Worm (Caenorhabditis elegans) whole organism, late embryonic: Measurements from ENCODE around the gene pals-20.

ENCODE experiments used
- F13H6.1 ChIP-seq: sonication (generic microtip); optimal IDR thresholded peaks from 2 replicates; lab custom pipeline; 2016; ENCODE audit warnings: missing genetic modification characterization, missing compliant biosample characterization
- K09A11.1 ChIP-seq: sonication (generic microtip); optimal IDR thresholded peaks from 2 replicates; lab custom pipeline; 2017; ENCODE audit warnings: antibody characterized with exemption, mild to moderate bottlenecking, missing genetic modification characterization, missing compliant biosample characterization; ENCODE audit not compliant: insufficient read depth
- T23F11.4 ChIP-seq: fragments of 200-800 bp; sonication (Bioruptor generic); optimal IDR thresholded peaks from 2 replicates; lab custom pipeline; 2018; ENCODE audit warnings: mild to moderate bottlenecking, missing genetic modification characterization, missing compliant biosample characterization
- Y22D7AL.16 ChIP-seq: sonication (generic microtip); optimal IDR thresholded peaks from 2 replicates; lab custom pipeline; 2016; ENCODE audit warnings: missing genetic modification characterization, missing compliant biosample characterization
- ahr-1 ChIP-seq: sonication (generic microtip); optimal IDR thresholded peaks from 2 replicates; lab custom pipeline; 2016; ENCODE audit warnings: missing genetic modification characterization, missing compliant biosample characterization
- ceh-18 ChIP-seq: sonication (generic microtip); optimal IDR thresholded peaks from 2 replicates; lab custom pipeline; 2016; ENCODE audit warnings: missing genetic modification characterization, missing compliant biosample characterization
- ceh-19 ChIP-seq: fragments of 200-800 bp; sonication (Bioruptor generic); optimal IDR thresholded peaks from 2 replicates; lab custom pipeline; 2018; ENCODE audit warnings: mild to moderate bottlenecking, missing genetic modification characterization, missing compliant biosample characterization
- ceh-2 ChIP-seq: sonication (generic microtip); optimal IDR thresholded peaks from 2 replicates; lab custom pipeline; 2016; ENCODE audit warnings: missing genotype, missing genetic modification characterization, missing compliant biosample characterization
- ceh-24 ChIP-seq: sonication (generic microtip); optimal IDR thresholded peaks from 2 replicates; lab custom pipeline; 2016; ENCODE audit warnings: mild to moderate bottlenecking, missing genetic modification characterization, missing compliant biosample characterization
- ceh-30 ChIP-seq: fragments of 150-350 bp; optimal IDR thresholded peaks from 2 replicates; lab custom pipeline; 2014; ENCODE audit warnings: missing biosample characterization, missing genetic modification characterization
- ceh-48 ChIP-seq: sonication (generic microtip); optimal IDR thresholded peaks from 2 replicates; lab custom pipeline; 2016; ENCODE audit warnings: missing genetic modification characterization, inconsistent platforms, missing compliant biosample characterization
- ceh-9 ChIP-seq: sonication (generic microtip); optimal IDR thresholded peaks from 2 replicates; lab custom pipeline; 2016; ENCODE audit warnings: mild to moderate bottlenecking, missing genetic modification characterization, inconsistent platforms, missing compliant biosample characterization
- che-1 ChIP-seq: sonication (generic microtip); optimal IDR thresholded peaks from 2 replicates; lab custom pipeline; 2016; ENCODE audit warnings: mild to moderate bottlenecking, missing genetic modification characterization, missing compliant biosample characterization
- dmd-4 ChIP-seq: sonication (generic microtip); optimal IDR thresholded peaks from 2 replicates; lab custom pipeline; 2016; ENCODE audit warnings: borderline replicate concordance, missing genetic modification characterization, missing compliant biosample characterization
- dve-1 ChIP-seq: sonication (generic microtip); optimal IDR thresholded peaks from 2 replicates; lab custom pipeline; 2017; ENCODE audit warnings: antibody characterized with exemption, mild to moderate bottlenecking, missing genetic modification characterization, missing compliant biosample characterization
- ets-4 ChIP-seq: sonication (generic microtip); optimal IDR thresholded peaks from 2 replicates; lab custom pipeline; 2016; ENCODE audit warnings: missing genetic modification characterization, missing compliant biosample characterization
- eyg-1 ChIP-seq: sonication (generic microtip); optimal IDR thresholded peaks from 2 replicates; lab custom pipeline; 2016; ENCODE audit warnings: missing genotype, missing genetic modification characterization, missing compliant biosample characterization
- fax-1 ChIP-seq: sonication (generic microtip); optimal IDR thresholded peaks from 2 replicates; lab custom pipeline; 2016; ENCODE audit warnings: missing genotype, missing genetic modification characterization, missing compliant biosample characterization
- gmeb-2 ChIP-seq: sonication (generic microtip); optimal IDR thresholded peaks from 2 replicates; lab custom pipeline; 2016; ENCODE audit warnings: missing genetic modification characterization, inconsistent platforms, missing compliant biosample characterization
- hlh-6 ChIP-seq: sonication (generic microtip); optimal IDR thresholded peaks from 2 replicates; lab custom pipeline; 2016; ENCODE audit warnings: missing genotype, missing genetic modification characterization, missing compliant biosample characterization
- hlh-8 ChIP-seq: sonication (generic microtip); optimal IDR thresholded peaks from 2 replicates; lab custom pipeline; 2016; ENCODE audit warnings: missing genotype, missing genetic modification characterization, missing compliant biosample characterization
- lin-11 ChIP-seq: fragments of 200-800 bp; sonication (Bioruptor generic); optimal IDR thresholded peaks from 2 replicates; lab custom pipeline; 2018; ENCODE audit warnings: mild to moderate bottlenecking, missing genetic modification characterization, missing compliant biosample characterization
- madf-2 ChIP-seq: sonication (generic microtip); optimal IDR thresholded peaks from 2 replicates; lab custom pipeline; 2017; ENCODE audit warnings: missing genetic modification characterization, missing compliant biosample characterization
- nfya-1 ChIP-seq: sonication (generic microtip); optimal IDR thresholded peaks from 2 replicates; lab custom pipeline; 2017; ENCODE audit warnings: missing genetic modification characterization, mild to moderate bottlenecking, missing compliant biosample characterization, antibody characterized with exemption, moderate library complexity
- nhr-232 ChIP-seq: sonication (generic microtip); optimal IDR thresholded peaks from 2 replicates; lab custom pipeline; 2016; ENCODE audit warnings: missing genetic modification characterization, missing compliant biosample characterization
- pag-3 ChIP-seq: sonication (generic microtip); optimal IDR thresholded peaks from 2 replicates; lab custom pipeline; 2016; ENCODE audit warnings: missing compliant biosample characterization, missing genetic modification characterization, borderline replicate concordance
- pat-9 ChIP-seq: fragments of 200-800 bp; sonication (Bioruptor generic); optimal IDR thresholded peaks from 2 replicates; lab custom pipeline; 2018; ENCODE audit warnings: mild to moderate bottlenecking, missing genetic modification characterization, moderate library complexity, missing compliant biosample characterization
- pha-4 ChIP-seq: fragments of 150-350 bp; optimal IDR thresholded peaks from 2 replicates; lab custom pipeline; 2018; ENCODE audit warnings: missing biosample characterization, missing genetic modification reagents, missing genetic modification characterization
- sdc-2 ChIP-seq: sonication (generic microtip); optimal IDR thresholded peaks from 2 replicates; lab custom pipeline; 2016; ENCODE audit warnings: missing genotype, missing genetic modification characterization, missing compliant biosample characterization
- sox-4 ChIP-seq: sonication (generic microtip); optimal IDR thresholded peaks from 2 replicates; lab custom pipeline; 2017; ENCODE audit warnings: mild to moderate bottlenecking, missing genetic modification characterization, inconsistent platforms, missing compliant biosample characterization
- syd-9 ChIP-seq: sonication (generic microtip); optimal IDR thresholded peaks from 2 replicates; lab custom pipeline; 2016; ENCODE audit warnings: mild to moderate bottlenecking, missing genetic modification characterization, moderate library complexity, missing compliant biosample characterization
- ttx-3 ChIP-seq: sonication (generic microtip); optimal IDR thresholded peaks from 2 replicates; lab custom pipeline; 2016; ENCODE audit warnings: missing genetic modification reagents, missing genetic modification characterization, missing compliant biosample characterization
- unc-3 ChIP-seq, 2 experiments: fragments of 200-800 bp in 1 of 2; sonication (Bioruptor generic) in 1 of 2; sonication (generic microtip) in 1 of 2; conservative IDR thresholded peaks in 1 of 2; optimal IDR thresholded peaks in 1 of 2; 2 replicates each; pipeline versions ENCODE4 v1.3.6 to Lab custom; 2016 to 2022; ENCODE audit warnings: missing compliant biosample characterization in 2 of 2, missing genetic modification characterization in 2 of 2, missing genetic modification reagents in 1 of 2
- unc-42 ChIP-seq: sonication (generic microtip); optimal IDR thresholded peaks from 2 replicates; lab custom pipeline; 2016; ENCODE audit warnings: missing genotype, missing genetic modification characterization, missing compliant biosample characterization
- zip-5 ChIP-seq: sonication (generic microtip); optimal IDR thresholded peaks from 2 replicates; lab custom pipeline; 2016; ENCODE audit warnings: missing genetic modification characterization, missing compliant biosample characterization

pals-20 gene

ce11 chrIII:1418709-1419108, 30.6 kb upstream of the pals-20 start (continued):
- TF ChIP-seq eyg-1 (tag; lab: Kevin White, UChicago) (no peak), syd-9 (tag; lab: Kevin White, UChicago) (peak; percentile 18), ttx-3 (tag; lab: Kevin White, UChicago) (no peak), lin-11 (tag; lab: Kevin White, UChicago) (no peak), ahr-1 (tag; lab: Kevin White, UChicago) (no peak), ceh-9 (tag; lab: Kevin White, UChicago) (no peak), zip-5 (tag; lab: Kevin White, UChicago) (no peak), pha-4 (tag; lab: Kevin White, UChicago) (no peak), fax-1 (tag; lab: Kevin White, UChicago) (no peak), T23F11.4 (GFP tag; lab: Kevin White, UChicago) (no peak), K09A11.1 (tag; lab: Kevin White, UChicago) (no peak), gmeb-2 (no peak), ceh-48 (tag; lab: Kevin White, UChicago) (peak; percentile 64), ceh-30 (tag; lab: Kevin White, UChicago) (no peak), sox-4 (tag; lab: Kevin White, UChicago) (no peak)

ce11 chrIII:1417090-1417489, 29.0 kb upstream of the pals-20 start, which contains the start of gene elc-1:
elc-1 (minus strand) TSS chrIII:1417190.
- no peak for TF ChIP-seq nhr-232
- TF ChIP-seq Y22D7AL.16, result no peak
- TF ChIP-seq ceh-19 (GFP tag; lab: Kevin White, UChicago), result no peak
- TF ChIP-seq ceh-2 (tag; lab: Kevin White, UChicago), result no peak
- no peak for TF ChIP-seq sox-4 (tag; lab: Kevin White, UChicago)
- TF ChIP-seq T23F11.4 (GFP tag; lab: Kevin White, UChicago), result no peak
- no peak for TF ChIP-seq pat-9
- no peak for TF ChIP-seq ets-4 (tag; lab: Kevin White, UChicago)
- TF ChIP-seq dmd-4 (tag; lab: Kevin White, UChicago), result no peak
- no peak for TF ChIP-seq unc-3 (GFP tag; conservative IDR thresholded peaks at IDR 0.05; lab: Robert Waterston, UW)
- TF ChIP-seq unc-3 (tag; optimal IDR thresholded peaks at IDR 0.05; lab: Kevin White, UChicago), result no peak
- no peak for TF ChIP-seq che-1 (tag; lab: Kevin White, UChicago)
- no peak for TF ChIP-seq unc-42
- no peak for TF ChIP-seq madf-2 (tag; lab: Kevin White, UChicago)
- TF ChIP-seq dve-1, result no peak

ce11 chrIII:1416571-1416970, 28.4 kb upstream of the pals-20 start:
- TF ChIP-seq pag-3 (tag; lab: Kevin White, UChicago) (no peak), hlh-8 (tag; lab: Kevin White, UChicago) (no peak), Y22D7AL.16 (no peak)

ce11 chrIII:1413890-1414613, 25.9 kb upstream of the pals-20 start, which contains the start of gene Y82E9BR.14:
Y82E9BR.14 (minus strand) TSS chrIII:1414116.
- TF ChIP-seq ceh-18 (tag; lab: Kevin White, UChicago) (no peak), ceh-24 (no peak), ceh-30 (tag; lab: Kevin White, UChicago) (no peak), nfya-1 (no peak), T23F11.4 (GFP tag; lab: Kevin White, UChicago) (no peak), eyg-1 (tag; lab: Kevin White, UChicago) (no peak), hlh-6 (tag; lab: Kevin White, UChicago) (no peak), F13H6.1 (no peak), sox-4 (tag; lab: Kevin White, UChicago) (no peak), ets-4 (tag; lab: Kevin White, UChicago) (no peak), hlh-8 (tag; lab: Kevin White, UChicago) (no peak), sdc-2 (tag; lab: Kevin White, UChicago) (no peak)
- TF ChIP-seq, all 69 proteins: peak for 0
